Worm (Caenorhabditis elegans) whole organism, L2 larva: ENCODE data around the gene fbxa-164.
"Not testable (repeated sequence)": the region's sequence is repeated elsewhere in the genome, so short reads cannot be mapped to it uniquely, and the experiment has no call there.

ENCODE experiments used
- ama-1 ChIP-seq: fragments of 150-350 bp; optimal IDR thresholded peaks from 2 replicates; lab custom pipeline; 2018; ENCODE audit warnings: inconsistent platforms
- lin-11 ChIP-seq: fragments of 150-350 bp; sonication (generic microtip); optimal IDR thresholded peaks from 2 replicates; lab custom pipeline; 2014; ENCODE audit warnings: missing biosample characterization, missing genetic modification characterization, inconsistent platforms, mixed read lengths
- mdl-1 ChIP-seq, 2 experiments: fragments of 150-350 bp in 1 of 2; sonication (generic microtip) in 1 of 2; optimal IDR thresholded peaks; 2 replicates each; lab custom pipeline; 2017; ENCODE audit warnings: missing biosample characterization in 2 of 2, missing genetic modification characterization in 2 of 2
- nhr-11 ChIP-seq: fragments of 150-350 bp; optimal IDR thresholded peaks from 2 replicates; lab custom pipeline; 2014; ENCODE audit warnings: missing biosample characterization, missing genetic modification characterization
- unc-39 ChIP-seq: fragments of 150-350 bp; optimal IDR thresholded peaks from 2 replicates; lab custom pipeline; 2014; ENCODE audit warnings: missing biosample characterization, missing genetic modification characterization
- unc-55 ChIP-seq: fragments of 150-350 bp; sonication (generic microtip); optimal IDR thresholded peaks from 3 replicates; lab custom pipeline; 2014; ENCODE audit warnings: missing biosample characterization, missing genetic modification reagents, missing genetic modification characterization

- not testable (repeated sequence) for TF ChIP-seq lin-11 (tag; lab: Kevin White, UChicago); unc-55 (GFP tag; lab: Kevin White, UChicago); nhr-11 (tag; lab: Kevin White, UChicago); ama-1 (lab: Kevin White, UChicago); mdl-1 (tag; optimal IDR thresholded peaks at IDR 0.05; lab: Kevin White, UChicago); unc-39 (tag; lab: Kevin White, UChicago)
Observed at ce11 chrII:1627783-1628182, 13.9 kb upstream of the fbxa-164 start, which contains the start of gene C08E3.15.
